Worm (Caenorhabditis elegans) whole organism, early embryonic: ENCODE measurements around the gene cpg-9.

ENCODE experiments used
- B0310.2 ChIP-seq: sonication (generic microtip); optimal IDR thresholded peaks from 2 replicates; lab custom pipeline; 2016; ENCODE audit warnings: mild to moderate bottlenecking, missing genetic modification characterization, missing compliant biosample characterization
- F13C5.2 ChIP-seq: sonication (generic microtip); optimal IDR thresholded peaks from 2 replicates; lab custom pipeline; 2017; ENCODE audit warnings: mild to moderate bottlenecking, missing genetic modification characterization, inconsistent platforms, missing compliant biosample characterization
- ama-1 ChIP-seq: fragments of 150-350 bp; optimal IDR thresholded peaks from 2 replicates; lab custom pipeline; 2014
- ceh-36 ChIP-seq: sonication (generic microtip); optimal IDR thresholded peaks from 2 replicates; lab custom pipeline; 2016; ENCODE audit warnings: missing genetic modification characterization, inconsistent platforms, missing compliant biosample characterization
- hmbx-1 ChIP-seq: sonication (generic microtip); optimal IDR thresholded peaks from 2 replicates; lab custom pipeline; 2016; ENCODE audit warnings: mild to moderate bottlenecking, missing genetic modification characterization, missing compliant biosample characterization
- sea-1 ChIP-seq: fragments of 200-800 bp; sonication (Bioruptor generic); conservative IDR thresholded peaks from 2 replicates; pipeline ENCODE4 v1.3.6; 2022; ENCODE audit warnings: missing genetic modification characterization, missing compliant biosample characterization

DNA sequence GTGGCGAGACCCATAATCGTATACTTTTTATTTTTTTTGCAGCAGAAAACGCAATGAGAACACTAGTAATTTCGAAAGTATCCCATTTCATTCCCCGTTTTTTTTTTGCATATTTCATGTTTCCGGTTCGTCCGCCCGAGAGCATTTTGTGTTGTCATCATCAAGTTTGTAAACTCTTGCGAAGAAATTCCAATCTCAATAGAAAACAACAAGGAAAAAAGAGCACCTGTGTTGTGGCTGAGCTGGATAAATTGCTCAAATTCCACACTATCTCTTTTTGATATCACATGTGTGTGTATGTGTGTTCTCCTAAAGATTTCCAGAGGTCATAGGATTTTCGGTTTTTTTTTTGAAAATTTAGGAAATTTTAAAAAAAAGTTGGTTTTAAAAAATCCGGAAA is 38.0 kb downstream of the cpg-9 start:
- TF ChIP-seq B0310.2 (tag; lab: Kevin White, UChicago) (no peak), sea-1 (GFP tag; lab: Robert Waterston, UW) (no peak), ama-1 (lab: Kevin White, UChicago) (no peak), hmbx-1 (tag; lab: Kevin White, UChicago) (no peak), ceh-36 (tag; lab: Kevin White, UChicago) (no peak), F13C5.2 (tag; lab: Kevin White, UChicago) (no peak)
